Comparison of ENCODE assay signal across 2 fruit fly cellular contexts in the genomic region with DNA sequence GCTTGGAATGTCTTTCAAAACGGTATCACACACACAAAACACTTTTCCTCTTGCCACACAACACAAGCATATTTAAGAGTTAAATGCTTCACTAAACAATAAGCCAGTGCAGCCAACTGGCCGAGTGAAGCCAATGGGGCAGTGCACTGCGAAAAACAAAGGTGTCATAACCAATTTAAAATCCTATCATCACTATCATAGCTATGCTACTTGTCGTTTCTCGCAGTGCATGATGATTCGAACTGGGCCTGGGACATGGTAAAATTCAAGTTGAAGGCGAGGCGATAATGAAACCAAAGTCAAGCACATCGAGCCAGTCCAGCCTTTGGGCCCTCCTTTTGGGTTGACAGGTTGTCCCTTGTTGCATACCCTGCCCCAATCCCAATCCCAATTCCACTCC.
TF ChIP-seq lines count a peak whose summit lies in the region.

No protein-coding gene starts in this region.

TF ChIP-seq in whole organism, embryonic, 481 proteins besides CTCF, POLR2A, EP300 and RAD21 (continued from another document):
- TF ChIP-seq hth (optimal IDR thresholded peaks at IDR 0.05; lab: Kevin White, UChicago) (no peak), Dp (GFP tag; optimal IDR thresholded peaks at IDR 0.05; lab: Kevin White, UChicago) (no peak), Oaz (GFP tag; IDR thresholded peaks at IDR 0.05; lab: Robert Waterston, UW) (no peak), sens (GFP tag; lab: Kevin White, UChicago) (peak; percentile 85), bsh (GFP tag; optimal IDR thresholded peaks at IDR 0.05; lab: Kevin White, UChicago) (peak in 1 of 2 experiments; percentile 17), Gug (GFP tag; IDR thresholded peaks at IDR 0.05; lab: Robert Waterston, UW) (peak; percentile 10; the same call in 1 of the 4 replicates), CG2712 (tag; optimal IDR thresholded peaks at IDR 0.05; lab: Kevin White, UChicago) (peak; percentile 12), MBD-R2 (GFP tag; IDR thresholded peaks at IDR 0.05; lab: Robert Waterston, UW) (no peak), ttk (GFP tag; IDR thresholded peaks at IDR 0.05; lab: Robert Waterston, UW) (no peak), Hmx (GFP tag; optimal IDR thresholded peaks at IDR 0.05; lab: Kevin White, UChicago) (no peak), Poxn (GFP tag; IDR thresholded peaks at IDR 0.05; lab: Robert Waterston, UW) (no peak), E2f1 (GFP tag; IDR thresholded peaks at IDR 0.05; lab: Robert Waterston, UW) (no peak), CG1529 (GFP tag; optimal IDR thresholded peaks at IDR 0.05; lab: Kevin White, UChicago) (no peak), gro (GFP tag; optimal IDR thresholded peaks at IDR 0.05; lab: Kevin White, UChicago) (no peak), CG11247 (GFP tag; IDR thresholded peaks at IDR 0.05; lab: Robert Waterston, UW) (no peak), Bteb2 (GFP tag; optimal IDR thresholded peaks at IDR 0.05; lab: Kevin White, UChicago) (no peak), CG8765 (GFP tag; IDR thresholded peaks at IDR 0.05; lab: Robert Waterston, UW) (no peak), Nf-YB (GFP tag; optimal IDR thresholded peaks at IDR 0.05; lab: Kevin White, UChicago) (no peak), Sin3A (optimal IDR thresholded peaks at IDR 0.05; lab: Kevin White, UChicago) (no peak), Meics (GFP tag; optimal IDR thresholded peaks at IDR 0.05; lab: Kevin White, UChicago) (no peak), Oli (tag; optimal IDR thresholded peaks at IDR 0.05; lab: Kevin White, UChicago) (peak; percentile 5), CG12071 (GFP tag; optimal IDR thresholded peaks at IDR 0.05; lab: Kevin White, UChicago) (no peak), Nf-YC (tag; optimal IDR thresholded peaks at IDR 0.05; lab: Kevin White, UChicago) (no peak), CG18011 (GFP tag; optimal IDR thresholded peaks at IDR 0.05; lab: Kevin White, UChicago) (no peak), CG34376 (GFP tag; optimal IDR thresholded peaks at IDR 0.05; lab: Kevin White, UChicago) (no peak), CG10565 (GFP tag; optimal IDR thresholded peaks at IDR 0.05; lab: Kevin White, UChicago) (no peak), Xbp1 (GFP tag; optimal IDR thresholded peaks at IDR 0.05; lab: Kevin White, UChicago) (no peak), Ets65A (GFP tag; lab: Kevin White, UChicago) (peak; percentile 83), slbo (GFP tag; IDR thresholded peaks at IDR 0.05; lab: Robert Waterston, UW) (no peak), br (optimal IDR thresholded peaks at IDR 0.05; lab: Kevin White, UChicago) (no peak), CG6854 (GFP tag; optimal IDR thresholded peaks at IDR 0.05; lab: Kevin White, UChicago) (no peak), CG1603 (tag; optimal IDR thresholded peaks at IDR 0.05; lab: Kevin White, UChicago) (peak; percentile 28), gcm2 (GFP tag; optimal IDR thresholded peaks at IDR 0.05; lab: Kevin White, UChicago) (no peak), CG7357 (GFP tag; IDR thresholded peaks at IDR 0.05; lab: Robert Waterston, UW) (no peak), CG17568 (GFP tag; optimal IDR thresholded peaks at IDR 0.05; lab: Kevin White, UChicago) (no peak), tna (GFP tag; IDR thresholded peaks at IDR 0.05; lab: Robert Waterston, UW; ENCODE audit: partially characterized antibody) (no peak), z (GFP tag; IDR thresholded peaks at IDR 0.05; lab: Robert Waterston, UW) (peak; percentile 49; the same call in 1 of the 3 replicates), row (GFP tag; IDR thresholded peaks at IDR 0.05; lab: Robert Waterston, UW) (0 out of 3 replicates have a peak, but pooled peaks have one; percentile 14), sd (tag; optimal IDR thresholded peaks at IDR 0.05; lab: Kevin White, UChicago) (no peak), zfh1 (GFP tag; IDR thresholded peaks at IDR 0.05; lab: Robert Waterston, UW) (0 out of 3 replicates have a peak, but pooled peaks have one; percentile 29), CG16815 (GFP tag; optimal IDR thresholded peaks at IDR 0.05; lab: Kevin White, UChicago) (no peak), exex (tag; optimal IDR thresholded peaks at IDR 0.05; lab: Kevin White, UChicago) (no peak), CG12219 (GFP tag; optimal IDR thresholded peaks at IDR 0.05; lab: Kevin White, UChicago) (no peak), CG12104 (GFP tag; optimal IDR thresholded peaks at IDR 0.05; lab: Kevin White, UChicago) (no peak)

TF ChIP-seq in whole organism, prepupa, 60 proteins besides CTCF, POLR2A, EP300 and RAD21 (continued from another document):
- TF ChIP-seq CG4318 (GFP tag; optimal IDR thresholded peaks at IDR 0.05; lab: Kevin White, UChicago) (peak; percentile 19), ss (GFP tag; optimal IDR thresholded peaks at IDR 0.05; lab: Kevin White, UChicago) (peak; percentile 5 to 60), CG11762 (GFP tag; optimal IDR thresholded peaks at IDR 0.05; lab: Kevin White, UChicago; ENCODE audit: insufficient read depth) (no peak), CG3032 (tag; optimal IDR thresholded peaks at IDR 0.05; lab: Kevin White, UChicago) (peak; percentile 41), eg (GFP tag; IDR thresholded peaks at IDR 0.05; lab: Robert Waterston, UW) (no peak), salr (GFP tag; optimal IDR thresholded peaks at IDR 0.05; lab: Kevin White, UChicago) (peak in 1 of 2 experiments; percentile 3), Hr39 (GFP tag; optimal IDR thresholded peaks at IDR 0.05; lab: Kevin White, UChicago) (peak; percentile 8), pdm3 (GFP tag; optimal IDR thresholded peaks at IDR 0.05; lab: Kevin White, UChicago) (peak; percentile 5), CG6808 (GFP tag; optimal IDR thresholded peaks at IDR 0.05; lab: Kevin White, UChicago) (peak; percentile 32), CG34406 (GFP tag; optimal IDR thresholded peaks at IDR 0.05; lab: Kevin White, UChicago) (no peak), Ets21C (GFP tag; optimal IDR thresholded peaks at IDR 0.05; lab: Kevin White, UChicago) (no peak), dac (GFP tag; optimal IDR thresholded peaks at IDR 0.05; lab: Kevin White, UChicago) (no peak), CG31627 (GFP tag; optimal IDR thresholded peaks at IDR 0.05; lab: Kevin White, UChicago) (peak; percentile 9), CG16779 (tag; optimal IDR thresholded peaks at IDR 0.05; lab: Kevin White, UChicago) (no peak), CG6854 (GFP tag; optimal IDR thresholded peaks at IDR 0.05; lab: Kevin White, UChicago) (no peak), Sox14 (GFP tag; optimal IDR thresholded peaks at IDR 0.05; lab: Kevin White, UChicago) (no peak), achi (GFP tag; optimal IDR thresholded peaks at IDR 0.05; lab: Kevin White, UChicago) (peak; percentile 8), Eip93F (GFP tag; optimal IDR thresholded peaks at IDR 0.05; lab: Kevin White, UChicago) (no peak), CG32006 (GFP tag; optimal IDR thresholded peaks at IDR 0.05; lab: Kevin White, UChicago) (peak; percentile 41), CG8319 (GFP tag; optimal IDR thresholded peaks at IDR 0.05; lab: Kevin White, UChicago) (no peak)
